Fruit fly (Drosophila melanogaster) Kc167 (cell line): ENCODE measurements around the gene CG12535.

Experiments
- h ChIP-seq: fragments of >200 bp; optimal IDR thresholded peaks from 3 replicates; lab custom pipeline; 2018; ENCODE audit warnings: missing external identifiers
- insv ChIP-seq: fragments of >200 bp; optimal IDR thresholded peaks from 3 replicates; lab custom pipeline; 2018; ENCODE audit warnings: missing external identifiers

- TF ChIP-seq h (lab: Kevin White, UChicago) (no peak), insv (lab: Kevin White, UChicago) (no peak)
Observed at dm6 chrX:3380198-3380597, 68.5 kb downstream of the CG12535 start.
